Worm (Caenorhabditis elegans): ENCODE data around the gene npp-9.

The npp-9 gene

ce11 chrIII:3370770-3371169 lies 33.5 kb downstream of the npp-9 start:
- TF ChIP-seq sma-3 (GFP tag; optimal IDR thresholded peaks at IDR 0.05) = no peak
- no peak for TF ChIP-seq C34F6.9 (tag; optimal IDR thresholded peaks at IDR 0.05)
- TF ChIP-seq fos-1 (tag; optimal IDR thresholded peaks at IDR 0.05) = peak; percentile 23
- no peak for TF ChIP-seq nhr-12 (tag; optimal IDR thresholded peaks at IDR 0.05)
- no peak for TF ChIP-seq lsy-2 (tag; optimal IDR thresholded peaks at IDR 0.05)

DNA sequence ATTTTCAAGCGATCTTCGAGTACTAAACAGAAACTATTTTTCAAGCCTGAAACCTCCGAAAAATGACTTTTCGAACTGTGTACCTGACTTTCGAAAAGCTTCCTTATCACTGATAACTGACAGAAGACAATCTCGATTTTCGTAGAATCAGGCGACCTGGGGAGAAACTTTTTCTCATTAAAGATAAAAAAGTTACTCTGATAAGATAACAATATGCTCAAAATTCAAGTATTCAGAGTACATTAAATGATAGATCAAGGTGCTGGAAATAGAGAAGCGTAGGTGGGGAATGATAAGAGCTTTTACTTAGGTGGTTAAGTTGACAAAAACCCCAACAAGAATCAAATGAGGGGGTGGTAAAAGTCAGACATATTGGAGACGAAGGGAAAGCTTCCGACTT lies 34.2 kb downstream of the npp-9 start, which contains the start of gene prk-2:
prk-2 (minus strand) TSS at position 156 of the 400 bp plus-strand sequence.
- TF ChIP-seq nhr-129 (tag; optimal IDR thresholded peaks at IDR 0.05) (no peak), nhr-21 (tag; optimal IDR thresholded peaks at IDR 0.05) (no peak), ztf-11 (tag; optimal IDR thresholded peaks at IDR 0.05) (no peak), ceh-82 (tag; optimal IDR thresholded peaks at IDR 0.05) (no peak), sma-3 (GFP tag; optimal IDR thresholded peaks at IDR 0.05) (peak; percentile 22), elt-1 (tag; optimal IDR thresholded peaks at IDR 0.05) (no peak), ztf-4 (tag; optimal IDR thresholded peaks at IDR 0.05) (no peak), nhr-237 (tag; optimal IDR thresholded peaks at IDR 0.05) (no peak), crh-2 (tag; optimal IDR thresholded peaks at IDR 0.05) (peak; percentile 19), lsy-2 (tag; optimal IDR thresholded peaks at IDR 0.05) (no peak), dmd-4 (tag; optimal IDR thresholded peaks at IDR 0.05) (no peak), egl-27 (tag; optimal IDR thresholded peaks at IDR 0.05) (peak; percentile 57), ama-1 (optimal IDR thresholded peaks at IDR 0.05) (no peak), R02D3.7 (tag; optimal IDR thresholded peaks at IDR 0.05) (no peak), unc-62 (GFP tag; optimal IDR thresholded peaks at IDR 0.05) (no peak), fos-1 (tag; optimal IDR thresholded peaks at IDR 0.05) (peak; percentile 90), sma-9 (GFP tag; optimal IDR thresholded peaks at IDR 0.05) (peak; percentile 66), sma-9 (tag; optimal IDR thresholded peaks at IDR 0.05) (no peak), gmeb-1 (tag; optimal IDR thresholded peaks at IDR 0.05) (peak; percentile 18), unc-55 (GFP tag; optimal IDR thresholded peaks at IDR 0.05) (no peak), F13H6.1 (tag; optimal IDR thresholded peaks at IDR 0.05) (no peak)

ce11 chrIII:3367772-3368171 lies 36.5 kb downstream of the npp-9 start:
- peak; percentile 27 for TF ChIP-seq sma-9 (GFP tag; optimal IDR thresholded peaks at IDR 0.05)
- TF ChIP-seq sma-9 (tag; optimal IDR thresholded peaks at IDR 0.05) = no peak
- TF ChIP-seq nhr-10 (tag; optimal IDR thresholded peaks at IDR 0.05) = no peak
- TF ChIP-seq nhr-12 (tag; optimal IDR thresholded peaks at IDR 0.05) = no peak
- TF ChIP-seq nhr-25 (tag; optimal IDR thresholded peaks at IDR 0.05) = peak; percentile 61
- TF ChIP-seq nhr-237 (tag; optimal IDR thresholded peaks at IDR 0.05) = no peak
- no peak for TF ChIP-seq snpc-4 (tag; optimal IDR thresholded peaks at IDR 0.05)
- TF ChIP-seq sma-3 (GFP tag; optimal IDR thresholded peaks at IDR 0.05) = peak; percentile 22
- TF ChIP-seq gmeb-1 (tag; optimal IDR thresholded peaks at IDR 0.05) = no peak
- no peak for TF ChIP-seq unc-62 (GFP tag; optimal IDR thresholded peaks at IDR 0.05)
- no peak for TF ChIP-seq sem-4 (tag; optimal IDR thresholded peaks at IDR 0.05)
- TF ChIP-seq Y55F3AM.14 (GFP tag; optimal IDR thresholded peaks at IDR 0.05) = no peak

- TF ChIP-seq sem-4 (tag; optimal IDR thresholded peaks at IDR 0.05) (no peak), nhr-23 (tag; optimal IDR thresholded peaks at IDR 0.05) (no peak), nhr-6 (tag; optimal IDR thresholded peaks at IDR 0.05) (no peak), ztf-4 (tag; optimal IDR thresholded peaks at IDR 0.05) (no peak)
Observed at ce11 chrIII:3360067-3360466, 44.2 kb downstream of the npp-9 start.

DNA sequence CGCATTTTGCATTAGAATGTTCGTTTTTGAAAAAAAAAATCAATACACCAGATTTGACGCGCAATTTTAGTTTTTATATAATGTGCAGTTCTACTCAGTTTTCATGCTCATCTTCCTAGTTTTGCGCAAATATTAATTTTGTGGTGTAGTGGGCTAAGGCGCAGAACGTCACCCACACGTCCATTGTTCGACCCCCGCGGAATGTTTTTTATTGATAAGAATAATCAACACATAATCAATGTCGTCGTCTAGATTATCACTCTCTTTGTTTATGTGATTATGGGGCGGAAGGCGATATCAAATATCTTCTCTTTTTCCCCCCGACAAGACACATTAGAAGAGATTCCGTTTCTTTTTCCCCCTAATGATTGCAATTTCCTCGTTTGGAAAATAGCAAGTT lies 48.5 kb downstream of the npp-9 start:
- TF ChIP-seq zag-1 (tag; optimal IDR thresholded peaks at IDR 0.05) = no peak
- TF ChIP-seq sma-9 (GFP tag; optimal IDR thresholded peaks at IDR 0.05) = no peak
- no peak for TF ChIP-seq sma-9 (tag; optimal IDR thresholded peaks at IDR 0.05)
- TF ChIP-seq C34F6.9 (tag; optimal IDR thresholded peaks at IDR 0.05) = no peak
- no peak for TF ChIP-seq fos-1 (tag; optimal IDR thresholded peaks at IDR 0.05)
- TF ChIP-seq ztf-4 (tag; optimal IDR thresholded peaks at IDR 0.05) = no peak
- no peak for TF ChIP-seq alr-1 (tag; optimal IDR thresholded peaks at IDR 0.05)
- TF ChIP-seq ama-1 (optimal IDR thresholded peaks at IDR 0.05) = no peak
- no peak for TF ChIP-seq nhr-23 (tag; optimal IDR thresholded peaks at IDR 0.05)

DNA sequence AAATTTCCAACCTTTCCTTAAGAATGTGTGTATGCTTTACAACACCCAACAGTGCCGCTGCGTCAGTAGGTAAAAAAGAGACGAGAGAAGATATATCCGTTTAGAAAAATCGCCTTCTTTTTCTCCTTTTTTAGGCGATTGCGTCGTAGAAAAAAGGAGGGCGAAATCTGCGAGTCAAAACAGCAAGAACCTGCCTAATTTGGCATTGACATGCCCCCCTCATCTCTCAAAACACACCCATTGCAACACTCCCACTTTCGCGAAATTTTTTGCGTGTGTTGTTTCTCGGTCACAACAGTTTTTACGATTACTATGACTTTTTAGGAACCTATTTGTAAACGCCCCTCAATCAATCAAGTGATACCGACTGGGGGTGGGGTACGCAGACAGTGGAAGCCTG lies 52.6 kb downstream of the npp-9 start:
- peak; percentile 15 for TF ChIP-seq nhr-25 (tag; optimal IDR thresholded peaks at IDR 0.05)
- TF ChIP-seq alr-1 (tag; optimal IDR thresholded peaks at IDR 0.05) = no peak
- no peak for TF ChIP-seq snpc-4 (tag; optimal IDR thresholded peaks at IDR 0.05)
- TF ChIP-seq ztf-4 (tag; optimal IDR thresholded peaks at IDR 0.05) = no peak
- TF ChIP-seq ztf-11 (tag; optimal IDR thresholded peaks at IDR 0.05) = no peak
- TF ChIP-seq peb-1 (tag; optimal IDR thresholded peaks at IDR 0.05) = no peak
- no peak for TF ChIP-seq nhr-129 (tag; optimal IDR thresholded peaks at IDR 0.05)
- peak; percentile 12 for TF ChIP-seq sma-3 (GFP tag; optimal IDR thresholded peaks at IDR 0.05)
